Fruit fly (Drosophila melanogaster) whole organism, embryonic: ENCODE measurements around the gene CG1273.
A peak's percentile ranks its signal among the peaks of the same experiment; 100 is the strongest.

Experiments used
- ATbp ChIP-seq: fragments of 200-800 bp; sonication (Bioruptor generic); optimal IDR thresholded peaks from 2 replicates; lab custom pipeline; 2017; ENCODE audit warnings: missing biosample characterization, mild to moderate bottlenecking, missing genetic modification characterization, missing genetic modification reagents
- CG10431 ChIP-seq: fragments of 200-800 bp; sonication (Bioruptor generic); optimal IDR thresholded peaks from 3 replicates; lab custom pipeline; 2018; ENCODE audit warnings: missing biosample characterization, mild to moderate bottlenecking, missing genetic modification characterization
- CG10462 ChIP-seq: fragments of 200-800 bp; sonication (Bioruptor generic); optimal IDR thresholded peaks from 2 replicates; lab custom pipeline; 2016; ENCODE audit warnings: missing biosample characterization, missing genetic modification characterization
- CG10565 ChIP-seq: fragments of 200-800 bp; sonication (Bioruptor generic); optimal IDR thresholded peaks from 3 replicates; lab custom pipeline; 2016; ENCODE audit warnings: missing biosample characterization, mild to moderate bottlenecking, missing genetic modification characterization
- CG11504 ChIP-seq: fragments of 200-800 bp; sonication (Bioruptor generic); optimal IDR thresholded peaks from 3 replicates; lab custom pipeline; 2019; ENCODE audit warnings: missing biosample characterization, mild to moderate bottlenecking, missing genetic modification characterization, moderate library complexity
- CG12299 ChIP-seq: fragments of 200-800 bp; sonication (Bioruptor generic); optimal IDR thresholded peaks from 2 replicates; lab custom pipeline; 2018; ENCODE audit warnings: missing biosample characterization, mild to moderate bottlenecking, missing genetic modification characterization
- CG12942 ChIP-seq: fragments of 200-800 bp; sonication (Bioruptor generic); optimal IDR thresholded peaks from 3 replicates; lab custom pipeline; 2016; ENCODE audit warnings: missing biosample characterization, missing genetic modification characterization
- CG14014 ChIP-seq: fragments of 200-800 bp; sonication (Bioruptor generic); IDR thresholded peaks from 2 replicates; pipeline ENCODE4 v1.3.6; 2022; ENCODE audit warnings: missing biosample characterization, missing genetic modification characterization
- CG15601 ChIP-seq: fragments of 200-800 bp; sonication (Bioruptor generic); optimal IDR thresholded peaks from 3 replicates; lab custom pipeline; 2019; ENCODE audit warnings: missing biosample characterization, mild to moderate bottlenecking, missing genetic modification characterization, moderate library complexity
- CG17359 ChIP-seq: fragments of 200-800 bp; sonication (Bioruptor generic); optimal IDR thresholded peaks from 3 replicates; lab custom pipeline; 2018; ENCODE audit warnings: missing biosample characterization, mild to moderate bottlenecking, missing genetic modification characterization, moderate library complexity
- CG17385 ChIP-seq: fragments of 200-800 bp; sonication (Bioruptor generic); optimal IDR thresholded peaks from 3 replicates; lab custom pipeline; 2018; ENCODE audit warnings: missing biosample characterization, mild to moderate bottlenecking, missing genetic modification characterization
- CG17612 ChIP-seq: fragments of 200-800 bp; sonication (Bioruptor generic); IDR thresholded peaks from 2 replicates; pipeline ENCODE4 v1.3.6; 2022; ENCODE audit warnings: missing biosample characterization, missing genetic modification characterization
- CG17912 ChIP-seq: fragments of 200-800 bp; sonication (Bioruptor generic); optimal IDR thresholded peaks from 2 replicates; lab custom pipeline; 2018; ENCODE audit warnings: missing biosample characterization, mild to moderate bottlenecking, missing genetic modification characterization
- CG18011 ChIP-seq: fragments of 200-800 bp; sonication (Bioruptor generic); optimal IDR thresholded peaks from 2 replicates; lab custom pipeline; 2017; ENCODE audit warnings: missing biosample characterization, missing genetic modification characterization, mild to moderate bottlenecking, moderate library complexity, missing genotype
- CG1832 ChIP-seq: fragments of 200-800 bp; sonication (Bioruptor generic); optimal IDR thresholded peaks from 2 replicates; lab custom pipeline; 2017; ENCODE audit warnings: missing biosample characterization, mild to moderate bottlenecking, missing genetic modification characterization, inconsistent platforms
- CG3065 ChIP-seq: fragments of 200-800 bp; sonication (Bioruptor generic); optimal IDR thresholded peaks from 2 replicates; lab custom pipeline; 2016; ENCODE audit warnings: missing biosample characterization, missing genetic modification characterization
- CG5180 ChIP-seq: fragments of 200-800 bp; sonication (Bioruptor generic); optimal IDR thresholded peaks from 3 replicates; lab custom pipeline; 2017; ENCODE audit warnings: missing biosample characterization, missing genetic modification characterization, mild to moderate bottlenecking, moderate library complexity, missing genetic modification reagents
- CG5245 ChIP-seq: fragments of 200-800 bp; sonication (Bioruptor generic); optimal IDR thresholded peaks from 3 replicates; lab custom pipeline; 2016; ENCODE audit warnings: missing biosample characterization, missing genetic modification characterization
- CG6254 ChIP-seq: fragments of 200-800 bp; sonication (Bioruptor generic); optimal IDR thresholded peaks from 3 replicates; lab custom pipeline; 2017; ENCODE audit warnings: mild to moderate bottlenecking, missing biosample characterization, missing genetic modification reagents, missing genetic modification characterization
- CG6683 ChIP-seq: fragments of 200-800 bp; sonication (Bioruptor generic); optimal IDR thresholded peaks from 2 replicates; lab custom pipeline; 2017; ENCODE audit warnings: missing biosample characterization, mild to moderate bottlenecking, missing genetic modification characterization, missing genetic modification reagents
- CG6791 ChIP-seq: fragments of 200-800 bp; sonication (Bioruptor generic); IDR thresholded peaks from 3 replicates; pipeline ENCODE4 v1.3.6; 2022; ENCODE audit warnings: missing biosample characterization, missing genetic modification characterization; ENCODE audit not compliant: partially characterized antibody
- CG7987 ChIP-seq: fragments of 200-800 bp; sonication (Bioruptor generic); optimal IDR thresholded peaks from 2 replicates; lab custom pipeline; 2018; ENCODE audit warnings: missing biosample characterization, mild to moderate bottlenecking, missing genetic modification characterization, moderate library complexity
- CG8478 ChIP-seq: fragments of >200 bp; optimal IDR thresholded peaks from 2 replicates; lab custom pipeline; 2018
- Elba2 ChIP-seq: fragments of 200-800 bp; sonication (Bioruptor generic); optimal IDR thresholded peaks from 3 replicates; lab custom pipeline; 2016; ENCODE audit warnings: missing biosample characterization, missing genetic modification characterization
- HLHmδ ChIP-seq: fragments of 200-800 bp; sonication (Bioruptor generic); optimal IDR thresholded peaks from 2 replicates; lab custom pipeline; 2018; ENCODE audit warnings: missing biosample characterization, mild to moderate bottlenecking, missing genetic modification characterization, moderate library complexity
- Oli ChIP-seq: fragments of 200-800 bp; sonication (Bioruptor generic); optimal IDR thresholded peaks from 2 replicates; lab custom pipeline; 2018; ENCODE audit warnings: missing biosample characterization, mild to moderate bottlenecking, missing genetic modification characterization, moderate library complexity
- Poxn ChIP-seq: fragments of 200-800 bp; sonication (Bioruptor generic); IDR thresholded peaks from 2 replicates; pipeline ENCODE4 v1.3.6; 2022; ENCODE audit warnings: missing biosample characterization, missing genetic modification characterization
- ab ChIP-seq: fragments of 200-800 bp; sonication (Bioruptor generic); optimal IDR thresholded peaks from 2 replicates; lab custom pipeline; 2016; ENCODE audit warnings: missing biosample characterization, missing genetic modification characterization
- ara ChIP-seq: fragments of 200-800 bp; sonication (Bioruptor generic); IDR thresholded peaks from 2 replicates; pipeline ENCODE4 v1.3.6; 2022; ENCODE audit warnings: missing biosample characterization, missing genetic modification characterization
- ci ChIP-seq: fragments of 200-800 bp; sonication (Bioruptor generic); IDR thresholded peaks from 3 replicates; pipeline ENCODE4 v1.3.6; 2022; ENCODE audit warnings: missing biosample characterization, missing genetic modification characterization
- crc ChIP-seq: fragments of 200-800 bp; sonication (Bioruptor generic); optimal IDR thresholded peaks from 2 replicates; lab custom pipeline; 2016; ENCODE audit warnings: missing biosample characterization, missing genetic modification characterization
- crol ChIP-seq: fragments of 200-800 bp; sonication (Bioruptor generic); IDR thresholded peaks from 2 replicates; pipeline ENCODE4 v1.3.6; 2022; ENCODE audit warnings: missing biosample characterization, missing genetic modification characterization
- danr ChIP-seq: fragments of 200-800 bp; sonication (Bioruptor generic); IDR thresholded peaks from 2 replicates; pipeline ENCODE4 v1.3.6; 2022; ENCODE audit warnings: missing biosample characterization, missing genetic modification characterization
- fd3F ChIP-seq: fragments of 200-800 bp; sonication (Bioruptor generic); optimal IDR thresholded peaks from 2 replicates; lab custom pipeline; 2018; ENCODE audit warnings: missing biosample characterization, mild to moderate bottlenecking, missing genetic modification characterization, moderate library complexity
- gem ChIP-seq: fragments of 200-800 bp; sonication (Bioruptor generic); optimal IDR thresholded peaks from 2 replicates; lab custom pipeline; 2019; ENCODE audit warnings: missing biosample characterization, mild to moderate bottlenecking, missing genetic modification characterization, moderate library complexity
- gfzf ChIP-seq: fragments of 200-800 bp; sonication (Bioruptor generic); optimal IDR thresholded peaks from 2 replicates; lab custom pipeline; 2016; ENCODE audit warnings: missing biosample characterization, mild to moderate bottlenecking, missing genetic modification characterization, moderate library complexity
- hkb ChIP-seq, 2 experiments: fragments of 200-800 bp in 1 of 2; fragments of >200 bp in 1 of 2; sonication (Bioruptor generic) in 1 of 2; IDR thresholded peaks in 1 of 2; optimal IDR thresholded peaks in 1 of 2; 2 replicates each; pipeline versions ENCODE4 v1.3.6 to Lab custom; 2017 to 2022; ENCODE audit warnings: missing biosample characterization in 1 of 2, missing genetic modification characterization in 1 of 2
- jumu ChIP-seq: fragments of 200-800 bp; sonication (Bioruptor generic); optimal IDR thresholded peaks from 3 replicates; lab custom pipeline; 2016; ENCODE audit warnings: missing biosample characterization, missing genetic modification characterization
- pb ChIP-seq: fragments of 200-800 bp; sonication (Bioruptor generic); optimal IDR thresholded peaks from 3 replicates; lab custom pipeline; 2016; ENCODE audit warnings: missing biosample characterization, missing genetic modification characterization
- peb ChIP-seq: fragments of 200-800 bp; sonication (Bioruptor generic); IDR thresholded peaks from 2 replicates; pipeline ENCODE4 v1.3.6; 2022; ENCODE audit warnings: missing biosample characterization, missing genetic modification characterization
- ro ChIP-seq: fragments of 200-800 bp; sonication (Bioruptor generic); IDR thresholded peaks from 2 replicates; pipeline ENCODE4 v1.3.6; 2022; ENCODE audit warnings: missing biosample characterization, missing genetic modification characterization
- shn ChIP-seq: fragments of 200-800 bp; sonication (Bioruptor generic); optimal IDR thresholded peaks from 3 replicates; lab custom pipeline; 2016; ENCODE audit warnings: missing biosample characterization, missing genetic modification characterization
- sima ChIP-seq: fragments of 200-800 bp; sonication (Bioruptor generic); optimal IDR thresholded peaks from 2 replicates; lab custom pipeline; 2016; ENCODE audit warnings: missing biosample characterization, missing genetic modification characterization
- sisA ChIP-seq: fragments of 200-800 bp; sonication (Bioruptor generic); IDR thresholded peaks from 2 replicates; pipeline ENCODE4 v1.3.6; 2022; ENCODE audit warnings: missing biosample characterization, missing genetic modification characterization
- slbo ChIP-seq: fragments of 200-800 bp; sonication (Bioruptor generic); IDR thresholded peaks from 2 replicates; pipeline ENCODE4 v1.3.6; 2022; ENCODE audit warnings: missing biosample characterization, missing genetic modification characterization
- slp2 ChIP-seq: fragments of 200-800 bp; sonication (Bioruptor generic); optimal IDR thresholded peaks from 2 replicates; lab custom pipeline; 2016; ENCODE audit warnings: missing biosample characterization, missing genetic modification characterization
- tgo ChIP-seq: fragments of 200-800 bp; sonication (Bioruptor generic); IDR thresholded peaks from 3 replicates; pipeline ENCODE4 v1.3.6; 2022; ENCODE audit warnings: missing biosample characterization, missing genetic modification characterization
- trem ChIP-seq: fragments of 200-800 bp; optimal IDR thresholded peaks from 3 replicates; lab custom pipeline; 2019; ENCODE audit warnings: missing biosample characterization, mild to moderate bottlenecking, missing genetic modification characterization, moderate library complexity
- tup ChIP-seq: fragments of 200-800 bp; sonication (Bioruptor generic); optimal IDR thresholded peaks from 2 replicates; lab custom pipeline; 2016; ENCODE audit warnings: missing biosample characterization, mild to moderate bottlenecking, missing genetic modification characterization, moderate library complexity
- unpg ChIP-seq: fragments of 200-800 bp; sonication (Bioruptor generic); optimal IDR thresholded peaks from 3 replicates; lab custom pipeline; 2018; ENCODE audit warnings: missing biosample characterization, mild to moderate bottlenecking, missing genetic modification characterization, moderate library complexity
- zen2 ChIP-seq: fragments of 200-800 bp; sonication (Bioruptor generic); IDR thresholded peaks from 3 replicates; pipeline ENCODE4 v1.3.6; 2022; ENCODE audit warnings: missing biosample characterization, missing genetic modification characterization; ENCODE audit not compliant: partially characterized antibody

The CG1273 gene

dm6 chr3L:4232724-4233367 is 30.7 kb upstream of the CG1273 start (continued):
- TF ChIP-seq CG17612 (GFP tag; lab: Robert Waterston, UW) (no peak), shn (GFP tag; lab: Kevin White, UChicago) (peak; percentile 8), Oli (tag; lab: Kevin White, UChicago) (peak; percentile 50), CG6791 (no peak), CG3065 (no peak), CG17359 (tag; lab: Kevin White, UChicago) (no peak), fd3F (GFP tag; lab: Kevin White, UChicago) (no peak), sisA (GFP tag; lab: Robert Waterston, UW) (no peak), zen2 (GFP tag; lab: Robert Waterston, UW) (no peak), gfzf (GFP tag; lab: Kevin White, UChicago) (no peak), CG6254 (GFP tag; lab: Kevin White, UChicago) (no peak), CG18011 (GFP tag; lab: Kevin White, UChicago) (no peak), sima (no peak), Elba2 (no peak), tup (GFP tag; lab: Kevin White, UChicago) (no peak), ci (no peak), CG12299 (tag; lab: Kevin White, UChicago) (no peak), Poxn (GFP tag; lab: Robert Waterston, UW) (no peak), hkb (optimal IDR thresholded peaks at IDR 0.05; lab: Kevin White, UChicago) (no peak), hkb (GFP tag; IDR thresholded peaks at IDR 0.05; lab: Robert Waterston, UW) (no peak), CG10431 (GFP tag; lab: Kevin White, UChicago) (no peak), CG8478 (no peak), CG17912 (GFP tag; lab: Kevin White, UChicago) (no peak), CG11504 (tag; lab: Kevin White, UChicago) (peak; percentile 53), HLHmδ (GFP tag; lab: Kevin White, UChicago) (no peak), CG6683 (GFP tag; lab: Kevin White, UChicago) (no peak), danr (GFP tag; lab: Robert Waterston, UW) (no peak), CG15601 (tag; lab: Kevin White, UChicago) (no peak), CG10462 (GFP tag; lab: Kevin White, UChicago) (no peak), crc (GFP tag; lab: Kevin White, UChicago) (no peak), ab (no peak), unpg (peak; percentile 21), CG1832 (no peak), ara (GFP tag; lab: Robert Waterston, UW) (no peak), slbo (GFP tag; lab: Robert Waterston, UW) (no peak), crol (no peak), tgo (GFP tag; lab: Robert Waterston, UW) (no peak), CG5180 (GFP tag; lab: Kevin White, UChicago) (no peak), CG12942 (GFP tag; lab: Kevin White, UChicago) (no peak), CG17385 (GFP tag; lab: Kevin White, UChicago) (no peak), CG14014 (GFP tag; lab: Robert Waterston, UW) (no peak), gem (tag; lab: Kevin White, UChicago) (peak; percentile 59), CG5245 (GFP tag; lab: Kevin White, UChicago) (no peak), jumu (no peak), trem (tag; lab: Kevin White, UChicago) (no peak), peb (GFP tag; lab: Robert Waterston, UW) (no peak), slp2 (GFP tag; lab: Kevin White, UChicago) (no peak), CG10565 (GFP tag; lab: Kevin White, UChicago) (no peak), ATbp (no peak), pb (GFP tag; lab: Kevin White, UChicago) (no peak), CG7987 (GFP tag; lab: Kevin White, UChicago) (no peak), ro (GFP tag; lab: Robert Waterston, UW) (no peak)
